Worm (Caenorhabditis elegans) whole organism, early embryonic: ENCODE results near the gene T08B6.1.

Experiments used
- B0310.2 ChIP-seq: sonication (generic microtip); optimal IDR thresholded peaks from 2 replicates; lab custom pipeline; 2016; ENCODE audit warnings: mild to moderate bottlenecking, missing genetic modification characterization, missing compliant biosample characterization
- ama-1 ChIP-seq: fragments of 150-350 bp; optimal IDR thresholded peaks from 2 replicates; lab custom pipeline; 2014
- ceh-36 ChIP-seq: sonication (generic microtip); optimal IDR thresholded peaks from 2 replicates; lab custom pipeline; 2016; ENCODE audit warnings: missing genetic modification characterization, inconsistent platforms, missing compliant biosample characterization
- ets-7 ChIP-seq: sonication (generic microtip); optimal IDR thresholded peaks from 2 replicates; lab custom pipeline; 2016; ENCODE audit warnings: missing genotype, missing genetic modification characterization, missing compliant biosample characterization
- flt-1 ChIP-seq: fragments of 200-800 bp; sonication (Bioruptor generic); IDR thresholded peaks from 2 replicates; pipeline ENCODE4 v1.3.6; 2022; ENCODE audit warnings: missing genetic modification characterization, missing compliant biosample characterization
- hnd-1 ChIP-seq: sonication (generic microtip); optimal IDR thresholded peaks from 2 replicates; lab custom pipeline; 2016; ENCODE audit warnings: missing genetic modification characterization, missing compliant biosample characterization
- pes-1 ChIP-seq: fragments of 200-800 bp; sonication (Bioruptor generic); IDR thresholded peaks from 2 replicates; pipeline ENCODE4 v1.3.6; 2022; ENCODE audit warnings: missing genetic modification reagents, missing genetic modification characterization, missing compliant biosample characterization
- tbx-11 ChIP-seq: fragments of 200-800 bp; sonication (Bioruptor generic); IDR thresholded peaks from 2 replicates; pipeline ENCODE4 v1.3.6; 2022; ENCODE audit warnings: missing genetic modification characterization, missing compliant biosample characterization
- tbx-37 ChIP-seq: fragments of 200-800 bp; sonication (Bioruptor generic); conservative IDR thresholded peaks from 2 replicates; pipeline ENCODE4 v1.3.6; 2022; ENCODE audit warnings: missing genetic modification reagents, missing genetic modification characterization, missing compliant biosample characterization
- tra-4 ChIP-seq: sonication (generic microtip); optimal IDR thresholded peaks from 2 replicates; lab custom pipeline; 2017; ENCODE audit warnings: missing genetic modification characterization, missing compliant biosample characterization

ce11 chrIV:4858573-4858972, 28.6 kb downstream of the T08B6.1 start, which contains the start of gene Y17G9A.3:
- TF ChIP-seq tra-4 (no peak), tbx-11 (GFP tag; lab: Robert Waterston, UW) (no peak), pes-1 (GFP tag; lab: Robert Waterston, UW) (no peak), B0310.2 (tag; lab: Kevin White, UChicago) (no peak), ceh-36 (no peak), ama-1 (lab: Kevin White, UChicago) (no peak), ets-7 (tag; lab: Kevin White, UChicago) (no peak), flt-1 (GFP tag; lab: Robert Waterston, UW) (no peak), hnd-1 (tag; lab: Kevin White, UChicago) (no peak), tbx-37 (GFP tag; lab: Robert Waterston, UW) (no peak)
